Fruit fly (Drosophila melanogaster): ENCODE measurements around the gene CG32147.

dm6 chr3L:15137790-15138189, 6.1 kb downstream of the CG32147 start:
- TF ChIP-seq Snoo (tag; optimal IDR thresholded peaks at IDR 0.05): no peak
- no peak for TF ChIP-seq CG17806 (tag; optimal IDR thresholded peaks at IDR 0.05)
- TF ChIP-seq CG10348 (GFP tag; IDR thresholded peaks at IDR 0.05): no peak
